Fruit fly (Drosophila melanogaster) whole organism, embryonic: ENCODE measurements around the gene VhaAC45RP.

Source experiments
- B-H1 ChIP-seq: fragments of 200-800 bp; sonication (Bioruptor generic); IDR thresholded peaks from 3 replicates; pipeline ENCODE4 v1.3.6; 2022; ENCODE audit warnings: missing biosample characterization, missing genetic modification characterization
- Bdp1 ChIP-seq: fragments of 200-800 bp; sonication (Bioruptor generic); optimal IDR thresholded peaks from 3 replicates; lab custom pipeline; 2016; ENCODE audit warnings: missing biosample characterization, missing genetic modification characterization
- Blimp-1 ChIP-seq: fragments of 200-800 bp; sonication (Bioruptor generic); optimal IDR thresholded peaks from 3 replicates; lab custom pipeline; 2018; ENCODE audit warnings: missing biosample characterization, missing genetic modification characterization, mild to moderate bottlenecking, moderate library complexity, missing genetic modification reagents
- CG12299 ChIP-seq: fragments of 200-800 bp; sonication (Bioruptor generic); optimal IDR thresholded peaks from 2 replicates; lab custom pipeline; 2018; ENCODE audit warnings: missing biosample characterization, mild to moderate bottlenecking, missing genetic modification characterization
- CG12744 ChIP-seq: fragments of 200-800 bp; sonication (Bioruptor generic); optimal IDR thresholded peaks from 2 replicates; lab custom pipeline; 2016; ENCODE audit warnings: missing biosample characterization, missing genetic modification characterization
- CG13123 ChIP-seq: fragments of 200-800 bp; sonication (Bioruptor generic); optimal IDR thresholded peaks from 2 replicates; lab custom pipeline; 2016; ENCODE audit warnings: missing biosample characterization, missing genetic modification characterization
- CG13775 ChIP-seq: fragments of 200-800 bp; sonication (Bioruptor generic); optimal IDR thresholded peaks from 3 replicates; lab custom pipeline; 2017; ENCODE audit warnings: missing biosample characterization, mild to moderate bottlenecking, missing genetic modification characterization
- CG14014 ChIP-seq: fragments of 200-800 bp; sonication (Bioruptor generic); IDR thresholded peaks from 2 replicates; pipeline ENCODE4 v1.3.6; 2022; ENCODE audit warnings: missing biosample characterization, missing genetic modification characterization
- CG15514 ChIP-seq: fragments of 200-800 bp; sonication (Bioruptor generic); optimal IDR thresholded peaks from 3 replicates; lab custom pipeline; 2017; ENCODE audit warnings: missing biosample characterization, missing genetic modification characterization, mild to moderate bottlenecking, moderate library complexity, missing genetic modification reagents
- CG17328 ChIP-seq: fragments of 200-800 bp; sonication (Bioruptor generic); IDR thresholded peaks from 2 replicates; pipeline ENCODE4 v1.3.6; 2022; ENCODE audit warnings: missing biosample characterization, missing genetic modification characterization
- CG18599 ChIP-seq: fragments of 200-800 bp; sonication (Bioruptor generic); optimal IDR thresholded peaks from 3 replicates; lab custom pipeline; 2017; ENCODE audit warnings: missing biosample characterization, missing genetic modification characterization, mild to moderate bottlenecking, moderate library complexity, missing genetic modification reagents
- CG2116 ChIP-seq: fragments of 200-800 bp; sonication (Bioruptor generic); optimal IDR thresholded peaks from 3 replicates; lab custom pipeline; 2018; ENCODE audit warnings: missing biosample characterization, mild to moderate bottlenecking, missing genetic modification characterization
- CG2120 ChIP-seq: fragments of 200-800 bp; sonication (Bioruptor generic); optimal IDR thresholded peaks from 3 replicates; lab custom pipeline; 2016; ENCODE audit warnings: missing biosample characterization, missing genetic modification characterization
- CG2712 ChIP-seq: fragments of 200-800 bp; optimal IDR thresholded peaks from 3 replicates; lab custom pipeline; 2019; ENCODE audit warnings: missing biosample characterization, mild to moderate bottlenecking, missing genetic modification characterization, moderate library complexity
- CG31388 ChIP-seq: fragments of 200-800 bp; sonication (Bioruptor generic); optimal IDR thresholded peaks from 2 replicates; lab custom pipeline; 2016; ENCODE audit warnings: missing biosample characterization, missing genetic modification characterization
- CG32532 ChIP-seq: fragments of 200-800 bp; sonication (Bioruptor generic); IDR thresholded peaks from 2 replicates; pipeline ENCODE4 v1.3.6; 2022; ENCODE audit warnings: missing biosample characterization, missing genetic modification characterization
- CG4707 ChIP-seq: fragments of 200-800 bp; sonication (Bioruptor generic); optimal IDR thresholded peaks from 2 replicates; lab custom pipeline; 2018; ENCODE audit warnings: missing biosample characterization, mild to moderate bottlenecking, missing genetic modification characterization, moderate library complexity
- CG8765 ChIP-seq: fragments of 200-800 bp; sonication (Bioruptor generic); IDR thresholded peaks from 2 replicates; pipeline ENCODE4 v1.3.6; 2022; ENCODE audit warnings: missing biosample characterization, missing genetic modification characterization
- CG9727 ChIP-seq: fragments of 200-800 bp; sonication (Bioruptor generic); optimal IDR thresholded peaks from 3 replicates; lab custom pipeline; 2017; ENCODE audit warnings: missing biosample characterization, mild to moderate bottlenecking, missing genetic modification characterization
- CG9797 ChIP-seq: fragments of 200-800 bp; sonication (Bioruptor generic); optimal IDR thresholded peaks from 3 replicates; lab custom pipeline; 2018; ENCODE audit warnings: missing biosample characterization, mild to moderate bottlenecking, missing genetic modification characterization
- Lim3 ChIP-seq: fragments of 200-800 bp; sonication (Bioruptor generic); IDR thresholded peaks from 2 replicates; pipeline ENCODE4 v1.3.6; 2022; ENCODE audit warnings: missing biosample characterization, missing genetic modification characterization
- NFAT ChIP-seq: fragments of 200-800 bp; sonication (Bioruptor generic); IDR thresholded peaks from 2 replicates; pipeline ENCODE4 v1.3.6; 2022; ENCODE audit warnings: missing biosample characterization, missing genetic modification characterization
- Opbp ChIP-seq: fragments of 200-800 bp; sonication (Bioruptor generic); IDR thresholded peaks from 3 replicates; pipeline ENCODE4 v1.3.6; 2022; ENCODE audit warnings: missing biosample characterization, missing genetic modification characterization; ENCODE audit not compliant: partially characterized antibody
- Rx ChIP-seq: fragments of 200-800 bp; sonication (Bioruptor generic); IDR thresholded peaks from 2 replicates; pipeline ENCODE4 v1.3.6; 2022; ENCODE audit warnings: missing biosample characterization, missing genetic modification characterization
- Six4 ChIP-seq: fragments of 200-800 bp; sonication (Bioruptor generic); optimal IDR thresholded peaks from 2 replicates; lab custom pipeline; 2016; ENCODE audit warnings: missing biosample characterization, missing genetic modification characterization
- TFAM ChIP-seq: fragments of 200-800 bp; sonication (Bioruptor generic); optimal IDR thresholded peaks from 2 replicates; lab custom pipeline; 2017; ENCODE audit warnings: missing biosample characterization, missing genetic modification characterization, inconsistent platforms
- YL-1 ChIP-seq: fragments of 200-800 bp; sonication (Bioruptor generic); optimal IDR thresholded peaks from 3 replicates; lab custom pipeline; 2017; ENCODE audit warnings: missing biosample characterization, mild to moderate bottlenecking, missing genetic modification characterization
- abd-A ChIP-seq: fragments of 200-800 bp; sonication (Bioruptor generic); optimal IDR thresholded peaks from 3 replicates; lab custom pipeline; 2019; ENCODE audit warnings: missing biosample characterization, mild to moderate bottlenecking, missing genetic modification characterization, moderate library complexity
- bigmax ChIP-seq: fragments of 200-800 bp; sonication (Bioruptor generic); optimal IDR thresholded peaks from 2 replicates; lab custom pipeline; 2018; ENCODE audit warnings: missing biosample characterization, mild to moderate bottlenecking, missing genetic modification characterization
- cas ChIP-seq: fragments of 200-800 bp; sonication (Bioruptor generic); IDR thresholded peaks from 2 replicates; pipeline ENCODE4 v1.3.6; 2022; ENCODE audit warnings: missing biosample characterization, missing genetic modification characterization
- dati ChIP-seq: fragments of 200-800 bp; sonication (Bioruptor generic); IDR thresholded peaks from 2 replicates; pipeline ENCODE4 v1.3.6; 2022; ENCODE audit warnings: missing biosample characterization, missing genetic modification characterization
- dysf ChIP-seq: fragments of 200-800 bp; sonication (Bioruptor generic); IDR thresholded peaks from 3 replicates; pipeline ENCODE4 v1.3.6; 2022; ENCODE audit warnings: missing biosample characterization, missing genetic modification characterization
- eve ChIP-seq, 2 experiments: fragments of >200 bp; optimal IDR thresholded peaks; 2 replicates each; lab custom pipeline; 2017; ENCODE audit warnings: missing biosample characterization in 2 of 2, missing genetic modification characterization in 2 of 2
- fd96Cb ChIP-seq: fragments of 200-800 bp; sonication (Bioruptor generic); optimal IDR thresholded peaks from 2 replicates; lab custom pipeline; 2018; ENCODE audit warnings: missing biosample characterization, mild to moderate bottlenecking, missing genetic modification characterization, moderate library complexity
- gfzf ChIP-seq: fragments of 200-800 bp; sonication (Bioruptor generic); optimal IDR thresholded peaks from 2 replicates; lab custom pipeline; 2016; ENCODE audit warnings: missing biosample characterization, mild to moderate bottlenecking, missing genetic modification characterization, moderate library complexity
- gsb-n ChIP-seq: fragments of 200-800 bp; sonication (Bioruptor generic); optimal IDR thresholded peaks from 3 replicates; lab custom pipeline; 2018; ENCODE audit warnings: missing biosample characterization, mild to moderate bottlenecking, missing genetic modification characterization
- her ChIP-seq: fragments of 200-800 bp; sonication (Bioruptor generic); optimal IDR thresholded peaks from 2 replicates; lab custom pipeline; 2016; ENCODE audit warnings: missing biosample characterization, missing genetic modification characterization
- kay ChIP-seq: fragments of 200-800 bp; sonication (Bioruptor generic); optimal IDR thresholded peaks from 2 replicates; lab custom pipeline; 2016; ENCODE audit warnings: missing biosample characterization, missing genetic modification characterization
- lola ChIP-seq, 3 experiments: fragments of >200 bp in 2 of 3; fragments of 200-800 bp in 1 of 3; sonication (Bioruptor generic) in 1 of 3; optimal IDR thresholded peaks; 2 replicates each; lab custom pipeline; 2017 to 2019; ENCODE audit warnings: missing biosample characterization in 3 of 3, missing genetic modification characterization in 3 of 3, mild to moderate bottlenecking in 1 of 3, moderate library complexity in 1 of 3
- mam ChIP-seq: fragments of 200-800 bp; sonication (Bioruptor generic); optimal IDR thresholded peaks from 3 replicates; lab custom pipeline; 2016; ENCODE audit warnings: missing biosample characterization, missing genetic modification characterization
- otp ChIP-seq: fragments of 200-800 bp; sonication (Bioruptor generic); IDR thresholded peaks from 3 replicates; pipeline ENCODE4, ENCODE4 v1.3.6; 2022; ENCODE audit warnings: missing biosample characterization, missing genetic modification characterization
- pzg ChIP-seq: fragments of 200-800 bp; sonication (Bioruptor generic); optimal IDR thresholded peaks from 3 replicates; lab custom pipeline; 2018; ENCODE audit warnings: missing biosample characterization, mild to moderate bottlenecking, missing genetic modification characterization, moderate library complexity
- rib ChIP-seq: fragments of 200-800 bp; sonication (Bioruptor generic); IDR thresholded peaks from 2 replicates; pipeline ENCODE4 v1.3.6; 2022; ENCODE audit warnings: missing biosample characterization, missing genetic modification characterization
- salm ChIP-seq: fragments of 200-800 bp; sonication (Bioruptor generic); optimal IDR thresholded peaks from 2 replicates; lab custom pipeline; 2018; ENCODE audit warnings: missing biosample characterization, mild to moderate bottlenecking, missing genetic modification characterization
- sisA ChIP-seq: fragments of 200-800 bp; sonication (Bioruptor generic); IDR thresholded peaks from 2 replicates; pipeline ENCODE4 v1.3.6; 2022; ENCODE audit warnings: missing biosample characterization, missing genetic modification characterization
- sqz ChIP-seq: fragments of 200-800 bp; sonication (Bioruptor generic); optimal IDR thresholded peaks from 3 replicates; lab custom pipeline; 2018; ENCODE audit warnings: missing biosample characterization, mild to moderate bottlenecking, missing genetic modification characterization
- trh ChIP-seq: fragments of 200-800 bp; sonication (Bioruptor generic); optimal IDR thresholded peaks from 2 replicates; lab custom pipeline; 2016; ENCODE audit warnings: missing biosample characterization, missing genetic modification characterization
- wek ChIP-seq: fragments of 200-800 bp; sonication (Bioruptor generic); optimal IDR thresholded peaks from 3 replicates; lab custom pipeline; 2018; ENCODE audit warnings: missing biosample characterization, mild to moderate bottlenecking, missing genetic modification characterization, moderate library complexity

VhaAC45RP gene

dm6 chr3R:30170671-30171667 lies 4.8 kb upstream of the VhaAC45RP start, which contains the start of gene Rsod (continued):
- TF ChIP-seq Bdp1 (no peak), CG31388 (GFP tag; lab: Kevin White, UChicago) (no peak), B-H1 (GFP tag; lab: Robert Waterston, UW) (peak; percentile 63), trh (GFP tag; lab: Kevin White, UChicago) (no peak), CG12299 (tag; lab: Kevin White, UChicago) (no peak), CG32532 (peak; percentile 61; the same call in 1 of the 2 replicates), gsb-n (tag; lab: Kevin White, UChicago) (peak; percentile 57), her (no peak), CG8765 (GFP tag; lab: Robert Waterston, UW) (no peak), CG18599 (GFP tag; lab: Kevin White, UChicago) (peak; percentile 20), CG17328 (GFP tag; lab: Robert Waterston, UW) (peak; percentile 78), YL-1 (GFP tag; lab: Kevin White, UChicago) (no peak), wek (GFP tag; lab: Kevin White, UChicago) (no peak), TFAM (GFP tag; lab: Kevin White, UChicago) (no peak), CG2712 (peak; percentile 70), pzg (GFP tag; lab: Kevin White, UChicago) (no peak), Rx (peak; percentile 64), lola (GFP tag; optimal IDR thresholded peaks at IDR 0.05; lab: Kevin White, UChicago) (peak in 1 of 3 experiments; percentile 43), CG12744 (GFP tag; lab: Kevin White, UChicago) (no peak), rib (GFP tag; lab: Robert Waterston, UW) (no peak), sqz (GFP tag; lab: Kevin White, UChicago) (peak; percentile 39), CG15514 (GFP tag; lab: Kevin White, UChicago) (no peak), gfzf (no peak), bigmax (GFP tag; lab: Kevin White, UChicago) (no peak), cas (GFP tag; lab: Robert Waterston, UW) (peak; percentile 41; the same call in 1 of the 2 replicates), otp (GFP tag; lab: Robert Waterston, UW) (peak; percentile 84), salm (tag; lab: Kevin White, UChicago) (peak; percentile 37), CG2120 (GFP tag; lab: Kevin White, UChicago) (no peak), CG13775 (GFP tag; lab: Kevin White, UChicago) (peak; percentile 26), dysf (peak; percentile 84), mam (GFP tag; lab: Kevin White, UChicago) (no peak), kay (GFP tag; lab: Kevin White, UChicago) (no peak), sisA (peak; percentile 74), NFAT (GFP tag; lab: Robert Waterston, UW) (peak; percentile 66), CG4707 (GFP tag; lab: Kevin White, UChicago) (no peak), CG9797 (GFP tag; lab: Kevin White, UChicago) (no peak), fd96Cb (peak; percentile 64), Blimp-1 (peak; percentile 99), eve (GFP tag; optimal IDR thresholded peaks at IDR 0.05; lab: Kevin White, UChicago) (no peak), Opbp (GFP tag; lab: Robert Waterston, UW) (no peak), CG9727 (GFP tag; lab: Kevin White, UChicago) (peak; percentile 37), Six4 (GFP tag; lab: Kevin White, UChicago) (peak; percentile 23), Lim3 (GFP tag; lab: Robert Waterston, UW) (peak; percentile 67), CG2116 (peak; percentile 5), abd-A (tag; lab: Kevin White, UChicago) (no peak), dati (no peak), CG13123 (GFP tag; lab: Kevin White, UChicago) (no peak), CG14014 (GFP tag; lab: Robert Waterston, UW) (peak; percentile 66; the same call in 1 of the 2 replicates)
